Worm (Caenorhabditis elegans): Measurements from ENCODE around the gene F13H10.8.

- TF ChIP-seq Y75B8A.6 (GFP tag; IDR thresholded peaks at IDR 0.05) (no peak), lin-29 (GFP tag; IDR thresholded peaks at IDR 0.05) (no peak), unc-62 (GFP tag; optimal IDR thresholded peaks at IDR 0.05 in 1 of 2) (no peak), unc-62 (tag; optimal IDR thresholded peaks at IDR 0.05) (no peak), sdz-12 (GFP tag; optimal IDR thresholded peaks at IDR 0.05) (no peak), daf-19 (GFP tag; conservative IDR thresholded peaks at IDR 0.05) (no peak), madf-9 (GFP tag; conservative IDR thresholded peaks at IDR 0.05) (no peak), Y5F2A.4 (GFP tag; optimal IDR thresholded peaks at IDR 0.05) (no peak), zag-1 (tag; optimal IDR thresholded peaks at IDR 0.05) (no peak), nhr-77 (tag; optimal IDR thresholded peaks at IDR 0.05) (no peak), F26F4.8 (GFP tag; conservative IDR thresholded peaks at IDR 0.05) (no peak), lin-13 (GFP tag; optimal IDR thresholded peaks at IDR 0.05) (no peak), F10B5.3 (tag; optimal IDR thresholded peaks at IDR 0.05) (no peak)
These were observed 6.3 kb downstream of the F13H10.8 start for ce11 chrIV:11026648-11027047.

Measured in whole organism, L4 larva.